Fruit fly (Drosophila melanogaster) S2 (cell line): ENCODE measurements around the gene CG1806.

Source experiments
- CG8478 ChIP-seq: fragments of >200 bp; optimal IDR thresholded peaks from 2 replicates; lab custom pipeline; 2018
- CTCF ChIP-seq, 2 experiments: fragments of >200 bp; optimal IDR thresholded peaks; 2 replicates each; lab custom pipeline; 2018

dm6 chrX:12031400-12031799, 24.4 kb downstream of the CG1806 start, which contains the start of gene Cyp311a1:
- TF ChIP-seq CG8478, result no peak
- no peak for TF ChIP-seq CTCF (optimal IDR thresholded peaks at IDR 0.05; lab: Kevin White, UChicago)
